Worm (Caenorhabditis elegans) whole organism, young adult: ENCODE data around the gene srxa-2.

Experiments used
- B0035.1 ChIP-seq: sonication (generic microtip); optimal IDR thresholded peaks from 2 replicates; lab custom pipeline; 2016; ENCODE audit warnings: missing genetic modification characterization, mild to moderate bottlenecking, missing compliant biosample characterization, missing genotype, missing genetic modification reagents
- B0336.3 ChIP-seq: fragments of 200-800 bp; sonication (Bioruptor generic); IDR thresholded peaks from 2 replicates; pipeline ENCODE4 v1.3.6; 2022; ENCODE audit warnings: missing genetic modification characterization, missing compliant biosample characterization
- C17E4.6 ChIP-seq: fragments of 200-800 bp; sonication (Bioruptor generic); IDR thresholded peaks from 2 replicates; pipeline ENCODE4 v1.3.6; 2022; ENCODE audit warnings: missing genetic modification reagents, missing genetic modification characterization, missing compliant biosample characterization
- D2030.7 ChIP-seq: fragments of 200-800 bp; sonication (Bioruptor generic); IDR thresholded peaks from 2 replicates; pipeline ENCODE4 v1.3.6; 2022; ENCODE audit warnings: missing genetic modification reagents, missing genetic modification characterization, missing compliant biosample characterization
- F23B12.7 ChIP-seq: sonication (generic microtip); optimal IDR thresholded peaks from 2 replicates; lab custom pipeline; 2017; ENCODE audit warnings: missing genetic modification characterization, mild to moderate bottlenecking, missing compliant biosample characterization, antibody characterized with exemption, moderate library complexity; ENCODE audit not compliant: insufficient read depth
- F37B4.10 ChIP-seq: fragments of 200-800 bp; sonication (Bioruptor generic); IDR thresholded peaks from 2 replicates; pipeline ENCODE4 v1.3.6; 2022; ENCODE audit warnings: missing genetic modification characterization, missing compliant biosample characterization
- F55B11.4 ChIP-seq: sonication (generic microtip); optimal IDR thresholded peaks from 2 replicates; lab custom pipeline; 2016; ENCODE audit warnings: missing compliant biosample characterization, missing genetic modification characterization, borderline replicate concordance; ENCODE audit not compliant: insufficient read depth
- K11D2.4 ChIP-seq: fragments of 200-800 bp; sonication (Bioruptor generic); IDR thresholded peaks from 2 replicates; pipeline ENCODE4 v1.3.6; 2022; ENCODE audit warnings: missing genetic modification reagents, missing genetic modification characterization, missing compliant biosample characterization
- K12H6.12 ChIP-seq: fragments of 200-800 bp; sonication (Bioruptor generic); optimal IDR thresholded peaks from 2 replicates; lab custom pipeline; 2018; ENCODE audit warnings: mild to moderate bottlenecking, missing genetic modification characterization, missing compliant biosample characterization
- Y53G8AR.9 ChIP-seq: fragments of 200-800 bp; sonication (Bioruptor generic); conservative IDR thresholded peaks from 2 replicates; pipeline ENCODE4 v1.3.6; 2022; ENCODE audit warnings: missing genetic modification reagents, missing genetic modification characterization, missing compliant biosample characterization
- athp-1 ChIP-seq: sonication (generic microtip); optimal IDR thresholded peaks from 2 replicates; lab custom pipeline; 2017; ENCODE audit warnings: mild to moderate bottlenecking, missing genetic modification characterization, missing compliant biosample characterization
- attf-5 ChIP-seq: fragments of 200-800 bp; sonication (Bioruptor generic); optimal IDR thresholded peaks from 2 replicates; lab custom pipeline; 2018; ENCODE audit warnings: mild to moderate bottlenecking, missing genetic modification characterization, missing compliant biosample characterization
- ccch-3 ChIP-seq: fragments of 200-800 bp; sonication (Bioruptor generic); optimal IDR thresholded peaks from 2 replicates; lab custom pipeline; 2018; ENCODE audit warnings: mild to moderate bottlenecking, missing genetic modification characterization, missing compliant biosample characterization
- cebp-1 ChIP-seq, 2 experiments: fragments of 200-800 bp in 1 of 2; sonication (Bioruptor generic) in 1 of 2; sonication (generic microtip) in 1 of 2; IDR thresholded peaks in 1 of 2; optimal IDR thresholded peaks in 1 of 2; 2 replicates each; pipeline versions ENCODE4 v1.3.6 to Lab custom; 2017 to 2022; ENCODE audit warnings: missing compliant biosample characterization in 2 of 2, missing genetic modification characterization in 2 of 2, mild to moderate bottlenecking in 1 of 2, missing genetic modification reagents in 1 of 2, moderate library complexity in 1 of 2
- ceh-27 ChIP-seq: fragments of 200-800 bp; sonication (Bioruptor generic); optimal IDR thresholded peaks from 2 replicates; lab custom pipeline; 2018; ENCODE audit warnings: mild to moderate bottlenecking, missing genetic modification characterization, moderate library complexity, missing compliant biosample characterization
- ceh-58 ChIP-seq: fragments of 200-800 bp; sonication (Bioruptor generic); IDR thresholded peaks from 2 replicates; pipeline ENCODE4 v1.3.6; 2022; ENCODE audit warnings: missing genetic modification characterization, missing compliant biosample characterization
- chd-7 ChIP-seq: sonication (generic microtip); optimal IDR thresholded peaks from 2 replicates; lab custom pipeline; 2016; ENCODE audit warnings: mild to moderate bottlenecking, missing genetic modification characterization, moderate library complexity, missing compliant biosample characterization
- efl-1 ChIP-seq: fragments of 150-350 bp; optimal IDR thresholded peaks from 2 replicates; lab custom pipeline; 2014; ENCODE audit warnings: missing biosample characterization, missing genetic modification reagents, missing genetic modification characterization
- egl-44 ChIP-seq: fragments of 200-800 bp; sonication (Bioruptor generic); IDR thresholded peaks from 2 replicates; pipeline ENCODE4 v1.3.6; 2022; ENCODE audit warnings: missing genetic modification reagents, missing genetic modification characterization, missing compliant biosample characterization
- ekl-4 ChIP-seq: fragments of 200-800 bp; sonication (Bioruptor generic); IDR thresholded peaks from 2 replicates; pipeline ENCODE4 v1.3.6; 2022; ENCODE audit warnings: missing genetic modification reagents, missing genetic modification characterization, missing compliant biosample characterization
- fkh-3 ChIP-seq: sonication (generic microtip); optimal IDR thresholded peaks from 2 replicates; lab custom pipeline; 2016; ENCODE audit warnings: mild to moderate bottlenecking, missing genetic modification characterization, missing compliant biosample characterization
- him-1 ChIP-seq: sonication (generic microtip); optimal IDR thresholded peaks from 2 replicates; lab custom pipeline; 2016; ENCODE audit warnings: missing genotype, missing genetic modification reagents, missing genetic modification characterization, missing compliant biosample characterization
- hlh-12 ChIP-seq: sonication (generic microtip); optimal IDR thresholded peaks from 2 replicates; lab custom pipeline; 2016; ENCODE audit warnings: missing genetic modification characterization, missing compliant biosample characterization
- hlh-26 ChIP-seq: fragments of 200-800 bp; sonication (Bioruptor generic); conservative IDR thresholded peaks from 2 replicates; pipeline ENCODE4 v1.3.6; 2022; ENCODE audit warnings: missing genetic modification reagents, missing genetic modification characterization, missing compliant biosample characterization
- let-607 ChIP-seq, 2 experiments: fragments of 200-800 bp in 1 of 2; sonication (Bioruptor generic) in 1 of 2; sonication (generic microtip) in 1 of 2; optimal IDR thresholded peaks; 2 replicates each; lab custom pipeline; 2016 to 2018; ENCODE audit warnings: mild to moderate bottlenecking in 2 of 2, missing compliant biosample characterization in 2 of 2, missing genetic modification characterization in 2 of 2, moderate library complexity in 2 of 2, missing genotype in 1 of 2
- lin-40 ChIP-seq: sonication (generic microtip); optimal IDR thresholded peaks from 2 replicates; lab custom pipeline; 2016; ENCODE audit warnings: missing genetic modification characterization, mild to moderate bottlenecking, missing compliant biosample characterization, missing genotype, missing genetic modification reagents
- mcd-1 ChIP-seq: fragments of 200-800 bp; sonication (Bioruptor generic); IDR thresholded peaks from 2 replicates; pipeline ENCODE4 v1.3.6; 2022; ENCODE audit warnings: missing genetic modification reagents, missing genetic modification characterization, missing compliant biosample characterization
- nfya-1 ChIP-seq: sonication (generic microtip); optimal IDR thresholded peaks from 2 replicates; lab custom pipeline; 2017; ENCODE audit warnings: antibody characterized with exemption, missing compliant biosample characterization, missing genetic modification characterization, borderline replicate concordance; ENCODE audit not compliant: insufficient read depth
- nhr-80 ChIP-seq: sonication (generic microtip); optimal IDR thresholded peaks from 2 replicates; lab custom pipeline; 2016; ENCODE audit warnings: missing genetic modification characterization, missing compliant biosample characterization
- pbrm-1 ChIP-seq: fragments of 200-800 bp; sonication (Bioruptor generic); IDR thresholded peaks from 2 replicates; pipeline ENCODE4 v1.3.6; 2022; ENCODE audit warnings: missing genetic modification reagents, missing genetic modification characterization, missing compliant biosample characterization
- pha-4 ChIP-seq: fragments of 150-350 bp; sonication (generic microtip); optimal IDR thresholded peaks from 2 replicates; lab custom pipeline; 2014; ENCODE audit warnings: missing biosample characterization, missing genetic modification reagents, missing genetic modification characterization
- repo-1 ChIP-seq: sonication (generic microtip); optimal IDR thresholded peaks from 2 replicates; lab custom pipeline; 2017; ENCODE audit warnings: mild to moderate bottlenecking, missing genetic modification characterization, missing compliant biosample characterization
- rpc-1 ChIP-seq, 2 experiments: fragments of 150-350 bp in 1 of 2; sonication (generic microtip) in 1 of 2; optimal IDR thresholded peaks; 2 replicates each; lab custom pipeline; 2014 to 2018; ENCODE audit warnings: missing biosample characterization in 1 of 2, missing genetic modification characterization in 1 of 2, missing genetic modification reagents in 1 of 2, missing genotype in 1 of 2
- snpc-1.1 ChIP-seq: sonication (generic microtip); optimal IDR thresholded peaks from 2 replicates; lab custom pipeline; 2017; ENCODE audit warnings: missing genetic modification characterization, mild to moderate bottlenecking, missing compliant biosample characterization, antibody characterized with exemption, moderate library complexity, missing genotype, missing genetic modification reagents; ENCODE audit not compliant: insufficient read depth
- snpc-1.3 ChIP-seq: sonication (generic microtip); optimal IDR thresholded peaks from 2 replicates; lab custom pipeline; 2017; ENCODE audit warnings: missing genetic modification characterization, mild to moderate bottlenecking, missing compliant biosample characterization, antibody characterized with exemption, moderate library complexity, missing genotype, missing genetic modification reagents; ENCODE audit not compliant: insufficient read depth
- somi-1 ChIP-seq: fragments of 200-800 bp; sonication (Bioruptor generic); optimal IDR thresholded peaks from 2 replicates; lab custom pipeline; 2018; ENCODE audit warnings: mild to moderate bottlenecking, missing genetic modification characterization, missing compliant biosample characterization
- zfh-2 ChIP-seq: fragments of 200-800 bp; sonication (Bioruptor generic); conservative IDR thresholded peaks from 2 replicates; pipeline ENCODE4 v1.3.6; 2022; ENCODE audit warnings: missing genetic modification reagents, missing genetic modification characterization, missing compliant biosample characterization
- ztf-18 ChIP-seq: sonication (generic microtip); optimal IDR thresholded peaks from 2 replicates; lab custom pipeline; 2016; ENCODE audit warnings: missing genotype, mild to moderate bottlenecking, missing genetic modification characterization, missing compliant biosample characterization
- ztf-25 ChIP-seq: fragments of 200-800 bp; sonication (Bioruptor generic); IDR thresholded peaks from 2 replicates; pipeline ENCODE4 v1.3.6; 2022; ENCODE audit warnings: missing genetic modification reagents, missing genetic modification characterization, missing compliant biosample characterization
- ztf-26 ChIP-seq: sonication (generic microtip); optimal IDR thresholded peaks from 2 replicates; lab custom pipeline; 2017; ENCODE audit warnings: missing genetic modification characterization, missing compliant biosample characterization

The srxa-2 gene

DNA sequence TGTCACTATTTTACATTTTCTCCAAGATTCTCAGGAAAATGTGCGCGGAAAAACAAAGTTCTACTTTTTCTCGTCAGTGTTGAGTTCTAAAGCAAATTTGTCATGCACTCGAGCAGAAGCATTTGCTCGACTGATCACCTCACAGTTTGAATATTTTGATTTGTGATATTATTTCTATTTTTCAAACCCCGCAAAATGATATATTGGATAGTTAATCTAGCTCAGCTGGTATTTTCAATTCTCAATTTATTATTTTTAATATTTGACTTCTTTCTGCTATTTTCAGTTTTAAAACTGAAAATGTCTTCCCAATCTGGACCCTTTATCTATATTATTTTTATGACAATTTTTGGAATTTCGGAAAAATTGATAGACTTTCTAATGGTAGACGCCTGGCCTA lies at the start of gene srxa-2:
TSS of gene srxa-2 (plus strand) at position 301 of the 400 bp plus-strand sequence.
- TF ChIP-seq ztf-18 (tag; lab: Kevin White, UChicago) (no peak), egl-44 (GFP tag; lab: Robert Waterston, UW) (no peak), hlh-26 (GFP tag; lab: Robert Waterston, UW) (no peak), C17E4.6 (GFP tag; lab: Robert Waterston, UW) (no peak), K12H6.12 (no peak)

- TF ChIP-seq fkh-3 (tag; lab: Kevin White, UChicago) = no peak
- no peak for TF ChIP-seq efl-1
- TF ChIP-seq chd-7 (tag; lab: Kevin White, UChicago) = no peak
- no peak for TF ChIP-seq Y53G8AR.9
These were observed 48.7 kb upstream of the srxa-2 start, which contains the start of gene C10C5.3 for ce11 chrIV:9374529-9374928. C10C5.3 (plus strand) TSS chrIV:9374829.

DNA sequence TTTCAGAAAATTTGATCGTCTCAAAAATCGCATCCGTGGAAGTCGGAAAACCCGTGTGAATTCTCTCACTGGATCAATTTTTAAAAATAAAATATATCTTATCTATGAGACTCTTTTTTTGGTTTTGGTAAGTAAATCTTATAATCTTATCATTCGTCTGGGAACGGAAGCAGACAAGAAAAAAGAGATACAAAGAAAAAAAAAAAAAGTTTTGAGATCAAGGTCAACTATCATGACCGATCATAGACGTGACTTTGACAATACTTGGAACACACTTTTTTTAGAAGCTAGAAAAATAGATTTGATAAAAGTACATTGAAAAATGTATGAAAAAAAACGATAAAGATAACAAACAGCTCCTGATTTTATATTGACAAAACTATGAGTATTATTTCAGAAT lies 46.6 kb upstream of the srxa-2 start:
- TF ChIP-seq B0336.3 = no peak
- TF ChIP-seq K11D2.4 (GFP tag; lab: Robert Waterston, UW) = peak; percentile 63; the same call in 1 of the 2 replicates
- no peak for TF ChIP-seq ztf-25 (GFP tag; lab: Robert Waterston, UW)
- no peak for TF ChIP-seq snpc-1.1 (tag; lab: Kevin White, UChicago)
- TF ChIP-seq somi-1 (GFP tag; lab: Kevin White, UChicago) = peak; percentile 10
- peak; percentile 30 for TF ChIP-seq lin-40
- peak; percentile 56 for TF ChIP-seq ztf-26 (tag; lab: Kevin White, UChicago)

DNA sequence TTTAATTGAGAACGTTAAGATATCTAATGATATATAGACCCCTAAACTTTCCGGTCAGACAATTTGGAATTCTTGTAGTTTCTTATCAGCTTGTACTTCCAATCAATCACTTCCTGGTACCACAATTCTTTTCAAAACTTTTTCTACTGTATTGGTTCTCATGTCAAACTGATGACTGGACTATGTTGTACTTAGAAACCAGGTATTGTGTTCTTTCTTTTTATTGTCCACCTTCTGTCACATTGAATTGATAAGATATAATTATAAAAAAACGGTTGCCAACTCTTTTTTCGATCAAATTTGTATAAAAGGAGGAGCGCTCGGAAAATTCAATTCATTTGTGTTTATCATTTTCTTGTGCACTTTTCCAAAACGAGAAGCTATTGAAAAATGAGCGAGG lies 44.9 kb upstream of the srxa-2 start, which contains the start of gene C10C5.4:
TSS of gene C10C5.4 (plus strand) at position 281 of the 400 bp plus-strand sequence.
- no peak for TF ChIP-seq ztf-18 (tag; lab: Kevin White, UChicago)
- TF ChIP-seq K11D2.4 (GFP tag; lab: Robert Waterston, UW) = no peak
- no peak for TF ChIP-seq pha-4
- TF ChIP-seq C17E4.6 (GFP tag; lab: Robert Waterston, UW) = no peak
- TF ChIP-seq attf-5 (GFP tag; lab: Kevin White, UChicago) = no peak
- no peak for TF ChIP-seq cebp-1 (GFP tag; IDR thresholded peaks at IDR 0.05; lab: Robert Waterston, UW)
- no peak for TF ChIP-seq cebp-1 (tag; optimal IDR thresholded peaks at IDR 0.05; lab: Kevin White, UChicago)
- TF ChIP-seq nhr-80 (tag; lab: Kevin White, UChicago) = peak; percentile 76
- no peak for TF ChIP-seq K12H6.12
- no peak for TF ChIP-seq ceh-27 (GFP tag; lab: Kevin White, UChicago)
- no peak for TF ChIP-seq hlh-12 (tag; lab: Kevin White, UChicago)
- no peak for TF ChIP-seq ccch-3 (GFP tag; lab: Kevin White, UChicago)
- no peak for TF ChIP-seq F23B12.7 (tag; lab: Kevin White, UChicago)
- no peak for TF ChIP-seq mcd-1 (GFP tag; lab: Robert Waterston, UW)
- TF ChIP-seq athp-1 (tag; lab: Kevin White, UChicago) = no peak
- TF ChIP-seq D2030.7 (GFP tag; lab: Robert Waterston, UW) = no peak
- TF ChIP-seq snpc-1.3 = no peak
- peak in 1 of 2 experiments; percentile 6 for TF ChIP-seq let-607 (tag; optimal IDR thresholded peaks at IDR 0.05; lab: Kevin White, UChicago)

DNA sequence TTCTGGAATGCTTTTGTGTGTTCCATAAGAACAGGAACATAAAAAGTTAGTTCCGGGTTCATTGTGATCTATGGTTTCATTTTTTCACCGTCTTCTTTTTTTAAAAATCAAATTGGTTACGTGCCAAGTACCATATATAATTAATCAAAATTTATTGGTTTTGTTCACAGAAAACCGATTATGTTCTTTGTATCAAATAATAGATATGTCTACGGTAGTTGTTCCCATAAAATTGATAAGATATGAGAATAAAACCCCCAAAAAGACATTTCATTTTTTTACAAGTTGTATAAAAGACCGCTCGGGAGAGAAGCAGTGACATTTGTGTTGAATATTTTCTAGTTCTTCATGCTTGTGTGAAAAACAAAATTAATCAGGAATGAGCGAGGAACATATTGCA lies 42.1 kb upstream of the srxa-2 start, which contains the start of gene C10C5.5:
TSS of gene C10C5.5 (plus strand) at position 301 of the 400 bp plus-strand sequence.
- TF ChIP-seq him-1 (tag; lab: Kevin White, UChicago) (no peak), F55B11.4 (no peak), zfh-2 (GFP tag; lab: Robert Waterston, UW) (no peak), repo-1 (tag; lab: Kevin White, UChicago) (no peak), Y53G8AR.9 (no peak), B0035.1 (tag; lab: Kevin White, UChicago) (no peak), F37B4.10 (GFP tag; lab: Robert Waterston, UW) (no peak), mcd-1 (GFP tag; lab: Robert Waterston, UW) (no peak), ceh-58 (GFP tag; lab: Robert Waterston, UW) (no peak), rpc-1 (optimal IDR thresholded peaks at IDR 0.05; lab: Kevin White, UChicago) (no peak), rpc-1 (tag; optimal IDR thresholded peaks at IDR 0.05; lab: Kevin White, UChicago) (no peak), pbrm-1 (no peak), nfya-1 (tag; lab: Kevin White, UChicago) (no peak), ekl-4 (no peak), snpc-1.3 (no peak)
